Worm (Caenorhabditis elegans): ENCODE results near the gene T19H5.6.

ce11 chrII:9481427-9481826 lies 11.4 kb upstream of the T19H5.6 start:
- TF ChIP-seq ama-1 (optimal IDR thresholded peaks at IDR 0.05) = no peak
- no peak for TF ChIP-seq lim-6 (tag; optimal IDR thresholded peaks at IDR 0.05)
- no peak for TF ChIP-seq pag-3 (tag; optimal IDR thresholded peaks at IDR 0.05; ENCODE audit: borderline replicate concordance)
- no peak for TF ChIP-seq pros-1 (tag; optimal IDR thresholded peaks at IDR 0.05)
- no peak for TF ChIP-seq npax-4 (tag; optimal IDR thresholded peaks at IDR 0.05)
- TF ChIP-seq C38D4.7 (GFP tag; optimal IDR thresholded peaks at IDR 0.05) = no peak
- TF ChIP-seq syd-9 (tag; optimal IDR thresholded peaks at IDR 0.05) = no peak
- TF ChIP-seq dmd-4 (tag; optimal IDR thresholded peaks at IDR 0.05; ENCODE audit: borderline replicate concordance) = no peak
